Worm (Caenorhabditis elegans): ENCODE results near the gene pafo-1.

The pafo-1 gene

DNA sequence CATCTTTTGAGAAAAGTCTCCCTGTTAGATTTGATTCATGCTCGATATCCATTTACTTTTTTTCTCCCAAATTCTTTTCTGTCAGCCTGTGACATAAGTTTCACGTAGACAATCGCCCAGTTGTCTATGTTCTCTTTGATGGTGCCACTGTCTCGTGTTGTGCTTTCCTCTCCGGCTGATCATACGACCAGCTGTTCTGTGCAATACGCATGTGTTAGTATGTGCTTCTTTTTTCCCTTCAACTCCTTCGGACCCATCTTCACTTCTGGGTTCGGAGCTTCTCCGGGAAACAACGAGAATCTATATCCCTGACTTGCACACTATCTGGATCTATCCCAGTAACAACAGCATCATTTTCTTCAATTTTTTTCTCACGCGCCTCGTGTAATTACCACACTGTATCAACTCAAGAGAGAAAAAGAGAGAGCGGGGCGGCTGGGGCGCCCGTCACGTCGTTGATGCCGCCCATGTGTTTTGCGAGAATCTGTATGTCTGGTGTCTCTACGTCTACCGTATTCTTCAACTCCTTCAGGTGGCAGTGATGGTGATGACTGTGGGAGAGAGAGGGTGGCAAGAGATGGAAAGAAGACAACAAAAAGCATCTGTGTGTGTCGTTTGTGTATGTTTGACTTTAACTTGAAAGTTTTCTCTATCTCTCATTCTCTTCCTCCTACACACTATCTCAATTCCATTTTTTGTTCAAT, 10.5 kb downstream of the pafo-1 start:
- no peak for TF ChIP-seq unc-62 (GFP tag; optimal IDR thresholded peaks at IDR 0.05)

ce11 chrV:11532535-11532853, 11.0 kb downstream of the pafo-1 start:
- no peak for TF ChIP-seq unc-62 (GFP tag; optimal IDR thresholded peaks at IDR 0.05)

DNA sequence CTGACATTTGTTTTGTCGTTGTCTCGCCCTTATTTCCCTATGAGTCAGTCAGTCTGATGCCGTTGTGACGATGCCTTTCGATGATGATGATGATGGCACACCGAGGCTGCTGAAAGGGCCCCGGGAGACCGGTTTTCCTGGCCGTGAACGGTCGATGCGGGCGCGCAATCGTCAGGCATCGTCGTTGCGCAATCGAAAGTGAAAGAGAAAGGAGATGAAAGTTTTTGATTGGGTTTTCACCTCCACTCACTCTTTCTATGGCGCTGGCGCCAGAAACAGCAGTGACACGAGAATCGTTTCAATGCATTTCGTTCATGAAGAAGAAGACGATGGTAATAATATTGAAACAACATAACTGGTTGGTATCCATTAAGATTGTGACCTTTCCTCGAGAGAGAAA, 11.5 kb downstream of the pafo-1 start:
- TF ChIP-seq unc-62 (GFP tag; optimal IDR thresholded peaks at IDR 0.05) = no peak

- no peak for TF ChIP-seq unc-62 (GFP tag; optimal IDR thresholded peaks at IDR 0.05)
These were observed 12.0 kb downstream of the pafo-1 start for ce11 chrV:11533365-11533949.

DNA sequence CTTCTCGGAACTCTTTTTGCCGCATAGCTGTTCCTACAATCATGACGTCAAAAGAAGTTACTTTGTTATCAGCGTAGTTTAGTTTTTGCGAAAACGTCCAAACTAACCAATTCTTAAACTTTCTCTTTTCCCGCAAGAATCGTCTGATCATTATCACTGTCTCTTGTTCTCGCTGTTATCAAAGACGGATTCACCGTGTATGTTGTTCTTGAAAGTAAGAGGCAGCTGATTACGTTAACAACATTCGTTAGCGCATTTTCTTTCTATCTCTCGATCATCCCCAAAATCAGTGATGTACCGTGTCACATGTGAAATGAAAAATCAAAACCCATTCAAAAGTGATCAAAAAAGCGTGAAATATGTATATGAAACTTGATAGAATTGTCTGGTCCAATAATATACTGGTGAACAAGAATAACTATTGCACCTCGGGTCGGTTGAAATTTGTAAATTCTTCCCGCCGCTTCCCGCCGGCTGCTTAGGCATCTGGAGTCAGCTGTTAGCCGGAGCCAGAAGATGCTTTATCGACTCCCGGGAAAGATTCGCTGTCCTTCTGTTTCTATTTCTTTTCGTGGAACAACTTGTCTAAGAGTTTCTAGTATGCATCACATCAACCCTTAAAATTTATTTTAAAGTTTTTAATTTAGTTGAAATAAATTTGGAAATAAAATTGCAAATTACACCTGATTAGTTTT, 13.1 kb downstream of the pafo-1 start:
- no peak for TF ChIP-seq unc-62 (GFP tag; optimal IDR thresholded peaks at IDR 0.05)

DNA sequence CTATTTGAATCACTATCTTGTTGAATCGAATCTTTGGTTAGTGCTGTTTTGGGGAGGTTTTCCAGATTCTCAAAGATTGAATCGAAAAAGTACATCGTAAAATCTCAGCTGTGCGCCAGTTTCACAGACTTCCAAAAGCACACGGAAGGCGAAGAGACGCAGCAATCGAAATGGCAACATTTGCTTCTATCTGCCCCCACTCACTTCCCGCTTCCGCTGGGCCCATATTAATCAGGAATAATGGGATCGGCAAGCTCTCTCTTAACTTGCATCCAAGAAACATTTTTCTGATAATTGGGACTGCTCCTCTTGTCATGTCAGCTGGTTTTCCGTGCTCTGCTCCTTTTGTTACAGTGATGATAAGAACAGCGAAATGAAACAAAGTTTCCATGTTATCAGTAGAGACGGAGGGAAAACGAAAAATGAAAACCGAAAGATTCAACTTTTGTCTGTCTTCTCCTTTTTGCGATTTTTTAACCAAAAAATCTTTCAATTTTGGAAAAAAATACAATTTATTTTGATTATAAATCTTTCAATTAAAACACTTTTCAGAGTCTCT, 14.1 kb downstream of the pafo-1 start:
- TF ChIP-seq unc-62 (GFP tag; optimal IDR thresholded peaks at IDR 0.05) = no peak

DNA sequence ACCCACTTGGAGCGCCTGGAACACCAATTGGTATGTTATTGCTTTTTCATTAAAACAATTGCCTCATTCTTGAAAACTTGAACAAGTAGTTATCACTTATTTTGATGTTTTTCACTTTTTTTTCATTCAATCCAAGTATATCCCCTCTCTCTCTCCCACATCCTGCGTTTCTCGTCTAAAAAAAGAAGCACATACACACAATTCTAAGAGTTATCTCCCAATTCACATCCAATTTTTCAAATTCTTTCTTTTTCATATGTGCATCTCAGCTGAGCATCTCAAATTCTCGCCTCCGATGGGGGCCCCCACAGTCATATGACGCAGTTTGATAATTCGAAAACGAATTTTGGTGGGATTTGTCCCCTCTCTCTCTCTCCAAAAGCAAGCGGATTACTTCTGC, 15.2 kb downstream of the pafo-1 start:
- TF ChIP-seq unc-62 (GFP tag; optimal IDR thresholded peaks at IDR 0.05) = no peak

DNA sequence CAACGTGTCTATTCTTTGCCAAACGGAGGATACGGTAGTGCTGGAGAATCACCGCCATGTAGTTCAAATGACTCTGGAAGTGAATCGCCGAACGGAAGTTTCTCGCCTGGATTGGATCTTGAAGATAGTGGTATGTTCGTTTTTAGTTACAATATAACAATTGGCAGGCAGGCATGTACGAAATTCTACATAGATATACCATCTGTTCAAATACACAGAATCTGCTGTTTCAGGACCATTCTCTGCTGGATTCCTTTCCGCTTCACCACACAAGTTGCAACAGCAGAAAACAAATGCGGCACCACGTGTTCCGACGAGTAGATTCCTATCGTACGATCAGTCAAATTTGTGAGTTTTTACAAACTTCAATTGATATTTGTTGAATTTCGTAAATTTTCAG, 18.0 kb downstream of the pafo-1 start:
- TF ChIP-seq unc-62 (GFP tag; optimal IDR thresholded peaks at IDR 0.05) = no peak

ce11 chrV:11541284-11541683, 19.8 kb downstream of the pafo-1 start:
- TF ChIP-seq unc-62 (GFP tag; optimal IDR thresholded peaks at IDR 0.05) = no peak

DNA sequence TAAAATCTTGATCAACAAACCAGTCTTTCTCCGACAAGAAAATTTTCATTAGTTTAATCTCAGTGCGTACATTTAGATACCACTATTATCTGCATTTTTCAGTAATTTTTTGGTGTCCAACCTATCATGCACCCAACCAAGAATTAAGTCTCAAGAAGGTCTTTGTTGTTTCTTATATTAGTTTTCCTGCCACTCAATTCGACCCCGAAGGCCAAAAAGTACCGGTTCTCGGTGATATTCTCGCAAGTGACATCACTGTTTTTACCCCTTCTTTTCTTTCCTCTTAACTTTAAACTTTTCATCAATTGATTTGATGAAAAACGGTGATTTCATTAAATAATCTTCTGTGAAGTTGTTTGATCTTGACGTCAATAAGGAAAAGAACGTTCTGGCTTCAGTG, 22.1 kb downstream of the pafo-1 start, which contains the start of gene F38B7.2:
F38B7.2 (plus strand) TSS at position 400 of the 400 bp plus-strand sequence.
- TF ChIP-seq unc-62 (GFP tag; optimal IDR thresholded peaks at IDR 0.05) = no peak

DNA sequence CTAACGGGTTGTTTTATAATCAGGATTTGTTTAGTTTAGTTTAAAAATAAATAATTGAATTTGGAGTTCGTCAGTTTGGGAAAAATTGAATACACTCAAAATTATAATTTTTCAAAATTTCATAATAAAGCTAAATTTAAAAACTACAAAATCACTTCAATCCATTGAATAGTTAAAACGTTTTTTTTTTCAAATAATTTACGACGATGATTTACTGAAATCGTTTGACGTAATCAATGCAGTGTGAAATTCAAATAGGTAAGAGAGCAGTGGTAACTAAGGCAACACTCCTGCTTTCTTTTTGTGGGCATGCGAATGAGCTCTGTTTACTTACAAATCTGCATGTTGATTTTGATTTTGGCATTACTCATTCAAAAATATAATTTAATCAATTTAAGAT, 23.7 kb downstream of the pafo-1 start, which contains the start of gene F38B7.10:
F38B7.10 (plus strand) TSS at position 301 of the 400 bp plus-strand sequence.
- no peak for TF ChIP-seq unc-62 (GFP tag; optimal IDR thresholded peaks at IDR 0.05)

DNA sequence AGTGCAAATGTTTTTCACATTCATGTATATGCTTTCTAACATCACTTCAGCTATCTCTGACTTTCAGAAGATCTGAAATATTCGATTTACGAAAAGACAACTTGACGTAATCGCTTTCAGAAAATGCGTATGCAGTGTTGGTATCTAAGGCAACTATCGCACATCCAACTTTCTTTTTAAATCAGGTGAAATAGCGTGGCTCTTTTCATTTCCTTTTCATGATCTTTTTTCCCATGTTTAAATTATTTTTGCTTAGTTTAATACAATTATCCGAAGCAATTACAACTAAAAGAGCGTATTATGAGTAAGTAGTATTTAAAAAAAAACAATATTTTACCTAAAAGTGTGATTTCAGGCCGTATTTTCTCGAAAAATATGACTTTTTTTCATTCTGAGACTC, 25.3 kb downstream of the pafo-1 start, which contains the start of gene F38B7.11:
F38B7.11 (plus strand) TSS at position 301 of the 400 bp plus-strand sequence.
- TF ChIP-seq unc-62 (GFP tag; optimal IDR thresholded peaks at IDR 0.05) = no peak

- no peak for TF ChIP-seq unc-62 (GFP tag; optimal IDR thresholded peaks at IDR 0.05)
These were observed 27.5 kb downstream of the pafo-1 start, which contains the start of the genes F38B7.17 and F38B7.3 for ce11 chrV:11548914-11549406. Gene F38B7.17 (minus strand): TSS chrV:11548964. Gene F38B7.3 (plus strand): TSS chrV:11549107.

ce11 chrV:11552379-11552778, 30.9 kb downstream of the pafo-1 start, which contains the start of gene srx-85:
Gene srx-85 (plus strand): TSS chrV:11552679.
- TF ChIP-seq unc-62 (GFP tag; optimal IDR thresholded peaks at IDR 0.05) = no peak

- no peak for TF ChIP-seq unc-62 (GFP tag; optimal IDR thresholded peaks at IDR 0.05)
These were observed 32.8 kb downstream of the pafo-1 start, which contains the start of gene duo-1 for ce11 chrV:11554260-11554659. Gene duo-1 (plus strand): TSS chrV:11554630.

DNA sequence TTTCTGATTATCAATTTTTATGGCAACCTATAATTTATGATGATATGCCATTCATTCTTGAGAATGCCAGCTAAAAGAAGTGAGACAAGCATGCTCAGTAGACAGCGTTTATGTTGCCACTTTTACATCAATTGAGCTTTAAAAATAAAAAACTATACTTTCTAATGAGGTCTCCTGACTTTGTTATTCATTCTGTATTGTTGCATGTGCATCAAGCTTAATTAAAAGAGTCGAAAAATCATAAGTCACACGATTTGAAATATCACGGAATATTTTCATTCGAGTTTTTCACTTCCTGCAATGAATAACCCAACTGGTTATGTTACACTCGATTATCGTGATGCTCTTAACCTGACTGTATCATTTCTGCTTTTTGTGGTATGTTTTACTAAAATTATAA, 41.1 kb downstream of the pafo-1 start, which contains the start of gene srx-86:
srx-86 (plus strand) TSS at position 301 of the 400 bp plus-strand sequence.
- TF ChIP-seq unc-62 (GFP tag; optimal IDR thresholded peaks at IDR 0.05) = no peak
